Fruit fly (Drosophila melanogaster) whole organism, embryonic: Measurements from ENCODE around the gene CG33191.

Experiments used
- CG10431 ChIP-seq: fragments of 200-800 bp; sonication (Bioruptor generic); optimal IDR thresholded peaks from 3 replicates; lab custom pipeline; 2018; ENCODE audit warnings: missing biosample characterization, mild to moderate bottlenecking, missing genetic modification characterization
- CG13775 ChIP-seq: fragments of 200-800 bp; sonication (Bioruptor generic); optimal IDR thresholded peaks from 3 replicates; lab custom pipeline; 2017; ENCODE audit warnings: missing biosample characterization, mild to moderate bottlenecking, missing genetic modification characterization
- CG17328 ChIP-seq: fragments of 200-800 bp; sonication (Bioruptor generic); IDR thresholded peaks from 2 replicates; pipeline ENCODE4 v1.3.6; 2022; ENCODE audit warnings: missing biosample characterization, missing genetic modification characterization
- CG17385 ChIP-seq: fragments of 200-800 bp; sonication (Bioruptor generic); optimal IDR thresholded peaks from 3 replicates; lab custom pipeline; 2018; ENCODE audit warnings: missing biosample characterization, mild to moderate bottlenecking, missing genetic modification characterization
- CG17829 ChIP-seq: fragments of 200-800 bp; optimal IDR thresholded peaks from 2 replicates; lab custom pipeline; 2019; ENCODE audit warnings: missing biosample characterization, mild to moderate bottlenecking, missing genetic modification characterization, moderate library complexity
- CG18619 ChIP-seq: fragments of 200-800 bp; sonication (Bioruptor generic); optimal IDR thresholded peaks from 3 replicates; lab custom pipeline; 2017; ENCODE audit warnings: missing biosample characterization, mild to moderate bottlenecking, missing genetic modification characterization
- CG2120 ChIP-seq: fragments of 200-800 bp; sonication (Bioruptor generic); optimal IDR thresholded peaks from 3 replicates; lab custom pipeline; 2016; ENCODE audit warnings: missing biosample characterization, missing genetic modification characterization
- CG31388 ChIP-seq: fragments of 200-800 bp; sonication (Bioruptor generic); optimal IDR thresholded peaks from 2 replicates; lab custom pipeline; 2016; ENCODE audit warnings: missing biosample characterization, missing genetic modification characterization
- CG3281 ChIP-seq: fragments of 200-800 bp; sonication (Bioruptor generic); optimal IDR thresholded peaks from 3 replicates; lab custom pipeline; 2017; ENCODE audit warnings: missing biosample characterization, mild to moderate bottlenecking, missing genetic modification characterization
- CG33557 ChIP-seq: fragments of 200-800 bp; sonication (Bioruptor generic); optimal IDR thresholded peaks from 2 replicates; lab custom pipeline; 2019; ENCODE audit warnings: missing biosample characterization, mild to moderate bottlenecking, missing genetic modification characterization, moderate library complexity
- CG3726 ChIP-seq: fragments of 200-800 bp; sonication (Bioruptor generic); IDR thresholded peaks from 3 replicates; pipeline ENCODE4, ENCODE4 v1.3.6; 2022; ENCODE audit warnings: missing biosample characterization, missing genetic modification characterization
- CG3995 ChIP-seq: fragments of 200-800 bp; sonication (Bioruptor generic); optimal IDR thresholded peaks from 3 replicates; lab custom pipeline; 2016; ENCODE audit warnings: missing biosample characterization, missing genetic modification characterization
- CG4730 ChIP-seq: fragments of 200-800 bp; sonication (Bioruptor generic); IDR thresholded peaks from 2 replicates; pipeline ENCODE4 v1.3.6; 2022; ENCODE audit warnings: missing biosample characterization, missing genetic modification characterization
- CG6175 ChIP-seq: fragments of 200-800 bp; sonication (Bioruptor generic); IDR thresholded peaks from 3 replicates; pipeline ENCODE4 v1.3.6; 2022; ENCODE audit warnings: missing biosample characterization, missing genetic modification characterization
- CG6272 ChIP-seq: fragments of 200-800 bp; sonication (Bioruptor generic); IDR thresholded peaks from 2 replicates; pipeline ENCODE4 v1.3.6; 2022; ENCODE audit warnings: missing biosample characterization, missing genetic modification characterization
- CG7271 ChIP-seq: fragments of 200-800 bp; sonication (Bioruptor generic); optimal IDR thresholded peaks from 2 replicates; lab custom pipeline; 2018; ENCODE audit warnings: missing biosample characterization, mild to moderate bottlenecking, missing genetic modification characterization, moderate library complexity
- CG9609 ChIP-seq: fragments of 200-800 bp; sonication (Bioruptor generic); optimal IDR thresholded peaks from 3 replicates; lab custom pipeline; 2016; ENCODE audit warnings: missing biosample characterization, missing genetic modification characterization
- CG9727 ChIP-seq: fragments of 200-800 bp; sonication (Bioruptor generic); optimal IDR thresholded peaks from 3 replicates; lab custom pipeline; 2017; ENCODE audit warnings: missing biosample characterization, mild to moderate bottlenecking, missing genetic modification characterization
- Camta ChIP-seq: fragments of 200-800 bp; sonication (Bioruptor generic); optimal IDR thresholded peaks from 2 replicates; lab custom pipeline; 2016; ENCODE audit warnings: missing biosample characterization, missing genetic modification characterization
- Dll ChIP-seq: fragments of 200-800 bp; sonication (Bioruptor generic); IDR thresholded peaks from 4 replicates; pipeline ENCODE4 v1.3.6; 2022; ENCODE audit warnings: missing biosample characterization, missing genetic modification characterization; ENCODE audit not compliant: partially characterized antibody
- HLH3B ChIP-seq: fragments of 200-800 bp; sonication (Bioruptor generic); IDR thresholded peaks from 2 replicates; pipeline ENCODE4 v1.3.6; 2022; ENCODE audit warnings: missing biosample characterization, missing genetic modification characterization
- HmgD ChIP-seq: fragments of 200-800 bp; sonication (Bioruptor generic); optimal IDR thresholded peaks from 3 replicates; lab custom pipeline; 2016; ENCODE audit warnings: missing biosample characterization, missing genetic modification characterization
- Hr39 ChIP-seq: fragments of >200 bp; optimal IDR thresholded peaks from 2 replicates; lab custom pipeline; 2017
- Jarid2 ChIP-seq: fragments of 200-800 bp; sonication (Bioruptor generic); optimal IDR thresholded peaks from 3 replicates; lab custom pipeline; 2017; ENCODE audit warnings: mild to moderate bottlenecking, missing biosample characterization, missing genetic modification reagents, missing genetic modification characterization
- Mrtf ChIP-seq: fragments of 200-800 bp; sonication (Bioruptor generic); IDR thresholded peaks from 3 replicates; pipeline ENCODE4 v1.3.6; 2022; ENCODE audit warnings: missing biosample characterization, missing genetic modification characterization
- Poxn ChIP-seq: fragments of 200-800 bp; sonication (Bioruptor generic); IDR thresholded peaks from 2 replicates; pipeline ENCODE4 v1.3.6; 2022; ENCODE audit warnings: missing biosample characterization, missing genetic modification characterization
- Side ChIP-seq: fragments of 200-800 bp; sonication (Bioruptor generic); optimal IDR thresholded peaks from 2 replicates; lab custom pipeline; 2016; ENCODE audit warnings: missing biosample characterization, missing genetic modification characterization
- Sox100B ChIP-seq: fragments of 200-800 bp; sonication (Bioruptor generic); optimal IDR thresholded peaks from 3 replicates; lab custom pipeline; 2018; ENCODE audit warnings: missing biosample characterization, mild to moderate bottlenecking, missing genetic modification characterization
- Sox102F ChIP-seq: fragments of 200-800 bp; sonication (Bioruptor generic); optimal IDR thresholded peaks from 2 replicates; lab custom pipeline; 2018; ENCODE audit warnings: missing biosample characterization, mild to moderate bottlenecking, missing genetic modification characterization, moderate library complexity
- Xbp1 ChIP-seq: fragments of 200-800 bp; sonication (Bioruptor generic); optimal IDR thresholded peaks from 3 replicates; lab custom pipeline; 2016; ENCODE audit warnings: missing biosample characterization, mild to moderate bottlenecking, missing genetic modification characterization
- ase ChIP-seq: fragments of 200-800 bp; sonication (Bioruptor generic); IDR thresholded peaks from 3 replicates; pipeline ENCODE4 v1.3.6; 2022; ENCODE audit warnings: missing biosample characterization, missing genetic modification characterization
- cwo ChIP-seq: fragments of 200-800 bp; sonication (Bioruptor generic); optimal IDR thresholded peaks from 3 replicates; lab custom pipeline; 2017; ENCODE audit warnings: missing biosample characterization, missing genetic modification characterization, mild to moderate bottlenecking, moderate library complexity, missing genetic modification reagents
- dan ChIP-seq: fragments of 200-800 bp; sonication (Bioruptor generic); IDR thresholded peaks from 2 replicates; pipeline ENCODE4 v1.3.6; 2022; ENCODE audit warnings: missing biosample characterization, missing genetic modification characterization
- dimm ChIP-seq: fragments of 200-800 bp; sonication (Bioruptor generic); IDR thresholded peaks from 2 replicates; pipeline ENCODE4 v1.3.6; 2022; ENCODE audit warnings: missing biosample characterization, missing genetic modification characterization
- dm ChIP-seq: fragments of 200-800 bp; sonication (Bioruptor generic); optimal IDR thresholded peaks from 3 replicates; lab custom pipeline; 2016; ENCODE audit warnings: missing biosample characterization, missing genetic modification characterization
- dmrt99B ChIP-seq: fragments of 200-800 bp; sonication (Bioruptor generic); optimal IDR thresholded peaks from 2 replicates; lab custom pipeline; 2018; ENCODE audit warnings: missing biosample characterization, mild to moderate bottlenecking, missing genetic modification characterization, moderate library complexity
- ems ChIP-seq: fragments of 200-800 bp; sonication (Bioruptor generic); optimal IDR thresholded peaks from 3 replicates; lab custom pipeline; 2016; ENCODE audit warnings: missing biosample characterization, missing genetic modification characterization
- eve ChIP-seq, 2 experiments: fragments of >200 bp; optimal IDR thresholded peaks; 2 replicates each; lab custom pipeline; 2017; ENCODE audit warnings: missing biosample characterization in 2 of 2, missing genetic modification characterization in 2 of 2
- fd3F ChIP-seq: fragments of 200-800 bp; sonication (Bioruptor generic); optimal IDR thresholded peaks from 2 replicates; lab custom pipeline; 2018; ENCODE audit warnings: missing biosample characterization, mild to moderate bottlenecking, missing genetic modification characterization, moderate library complexity
- fu2 ChIP-seq: fragments of 200-800 bp; sonication (Bioruptor generic); optimal IDR thresholded peaks from 2 replicates; lab custom pipeline; 2016; ENCODE audit warnings: missing biosample characterization, missing genetic modification characterization
- gsb ChIP-seq: fragments of 200-800 bp; sonication (Bioruptor generic); IDR thresholded peaks from 2 replicates; pipeline ENCODE4 v1.3.6; 2022; ENCODE audit warnings: missing biosample characterization, missing genetic modification characterization
- gt ChIP-seq: fragments of 200-800 bp; sonication (Bioruptor generic); IDR thresholded peaks from 2 replicates; pipeline ENCODE4 v1.3.6; 2022; ENCODE audit warnings: missing biosample characterization, missing genetic modification characterization
- hbn ChIP-seq: fragments of 200-800 bp; sonication (Bioruptor generic); IDR thresholded peaks from 2 replicates; pipeline ENCODE4 v1.3.6; 2022; ENCODE audit warnings: missing biosample characterization, missing genetic modification characterization; ENCODE audit not compliant: partially characterized antibody
- klu ChIP-seq: fragments of 200-800 bp; sonication (Bioruptor generic); IDR thresholded peaks from 2 replicates; pipeline ENCODE4 v1.3.6; 2022; ENCODE audit warnings: missing biosample characterization, missing genetic modification characterization
- lilli ChIP-seq: fragments of 200-800 bp; sonication (Bioruptor generic); optimal IDR thresholded peaks from 3 replicates; lab custom pipeline; 2016; ENCODE audit warnings: missing biosample characterization, missing genetic modification characterization
- salm ChIP-seq: fragments of 200-800 bp; sonication (Bioruptor generic); optimal IDR thresholded peaks from 2 replicates; lab custom pipeline; 2018; ENCODE audit warnings: missing biosample characterization, mild to moderate bottlenecking, missing genetic modification characterization
- scrt ChIP-seq: fragments of 200-800 bp; sonication (Bioruptor generic); optimal IDR thresholded peaks from 2 replicates; lab custom pipeline; 2018; ENCODE audit warnings: missing biosample characterization, mild to moderate bottlenecking, missing genetic modification characterization, moderate library complexity
- slou ChIP-seq: fragments of 200-800 bp; sonication (Bioruptor generic); optimal IDR thresholded peaks from 3 replicates; lab custom pipeline; 2016; ENCODE audit warnings: missing biosample characterization, missing genetic modification characterization
- tgo ChIP-seq: fragments of 200-800 bp; sonication (Bioruptor generic); IDR thresholded peaks from 3 replicates; pipeline ENCODE4 v1.3.6; 2022; ENCODE audit warnings: missing biosample characterization, missing genetic modification characterization
- tna ChIP-seq: fragments of 200-800 bp; sonication (Bioruptor generic); IDR thresholded peaks from 2 replicates; pipeline ENCODE4 v1.3.6; 2022; ENCODE audit warnings: missing biosample characterization, missing genetic modification characterization; ENCODE audit not compliant: partially characterized antibody
- toy ChIP-seq: fragments of 200-800 bp; sonication (Bioruptor generic); IDR thresholded peaks from 2 replicates; pipeline ENCODE4 v1.3.6; 2022; ENCODE audit warnings: missing biosample characterization, missing genetic modification characterization
- tx ChIP-seq: fragments of 200-800 bp; sonication (Bioruptor generic); optimal IDR thresholded peaks from 2 replicates; lab custom pipeline; 2016; ENCODE audit warnings: missing biosample characterization, missing genetic modification characterization

The CG33191 gene

dm6 chr3R:8801126-8801762 is 21.5 kb upstream of the CG33191 start, which contains the start of the genes Pif1A, Pif1B and CCT7 (continued):
- TF ChIP-seq CG7271 (no peak), fd3F (no peak), dimm (GFP tag; lab: Robert Waterston, UW) (no peak), CG3281 (peak; percentile 15), gsb (GFP tag; lab: Robert Waterston, UW) (no peak), CG9609 (GFP tag; lab: Kevin White, UChicago) (peak; percentile 27), scrt (GFP tag; lab: Kevin White, UChicago) (no peak), Sox100B (no peak), eve (GFP tag; optimal IDR thresholded peaks at IDR 0.05; lab: Kevin White, UChicago) (no peak), dmrt99B (tag; lab: Kevin White, UChicago) (no peak), klu (no peak), fu2 (no peak), CG2120 (GFP tag; lab: Kevin White, UChicago) (peak; percentile 43), CG17328 (GFP tag; lab: Robert Waterston, UW) (no peak), Hr39 (lab: Kevin White, UChicago) (no peak), CG6175 (GFP tag; lab: Robert Waterston, UW) (no peak), CG3726 (GFP tag; lab: Robert Waterston, UW) (no peak), toy (GFP tag; lab: Robert Waterston, UW) (no peak), slou (no peak), CG10431 (GFP tag; lab: Kevin White, UChicago) (no peak), dan (no peak), Jarid2 (GFP tag; lab: Kevin White, UChicago) (no peak), CG33557 (no peak), gt (no peak), tgo (GFP tag; lab: Robert Waterston, UW) (no peak), CG13775 (GFP tag; lab: Kevin White, UChicago) (peak; percentile 5), HmgD (no peak), salm (tag; lab: Kevin White, UChicago) (no peak), CG31388 (GFP tag; lab: Kevin White, UChicago) (no peak), ase (no peak), CG6272 (GFP tag; lab: Robert Waterston, UW) (no peak), Sox102F (GFP tag; lab: Kevin White, UChicago) (no peak), Side (GFP tag; lab: Kevin White, UChicago) (no peak), Mrtf (GFP tag; lab: Robert Waterston, UW) (no peak), CG9727 (peak; percentile 2), CG3995 (GFP tag; lab: Kevin White, UChicago) (peak; percentile 90), ems (GFP tag; lab: Kevin White, UChicago) (peak; percentile 17), CG4730 (GFP tag; lab: Robert Waterston, UW) (no peak), Xbp1 (peak; percentile 8), lilli (peak; percentile 53), tx (GFP tag; lab: Kevin White, UChicago) (peak; percentile 62), Camta (GFP tag; lab: Kevin White, UChicago) (no peak), CG17829 (tag; lab: Kevin White, UChicago) (peak; percentile 40), HLH3B (GFP tag; lab: Robert Waterston, UW) (no peak), cwo (no peak), Dll (peak; percentile 99), hbn (GFP tag; lab: Robert Waterston, UW) (peak; percentile 95), dm (peak; percentile 90), Poxn (GFP tag; lab: Robert Waterston, UW) (no peak), tna (GFP tag; lab: Robert Waterston, UW) (peak; percentile 92), CG17385 (no peak), CG18619 (no peak)
